Worm (Caenorhabditis elegans) whole organism, L4 larva: ENCODE measurements around the gene cutl-11.

Source experiments
- F26F4.8 ChIP-seq: fragments of 200-800 bp; sonication (Bioruptor generic); conservative IDR thresholded peaks from 2 replicates; pipeline ENCODE4 v1.3.6; 2022; ENCODE audit warnings: missing genetic modification characterization, missing compliant biosample characterization
- R02D3.7 ChIP-seq: fragments of 150-350 bp; sonication (generic microtip); optimal IDR thresholded peaks from 3 replicates; lab custom pipeline; 2014; ENCODE audit warnings: missing biosample characterization, missing genetic modification characterization
- Y48G9A.11 ChIP-seq: fragments of 200-800 bp; sonication (Bioruptor generic); IDR thresholded peaks from 2 replicates; pipeline ENCODE4 v1.3.6; 2022; ENCODE audit warnings: missing genetic modification reagents, missing genetic modification characterization, missing compliant biosample characterization
- Y75B8A.6 ChIP-seq: fragments of 200-800 bp; sonication (Bioruptor generic); IDR thresholded peaks from 2 replicates; pipeline ENCODE4 v1.3.6; 2022; ENCODE audit warnings: missing genetic modification reagents, missing genetic modification characterization, missing compliant biosample characterization
- aly-2 ChIP-seq: sonication (generic microtip); optimal IDR thresholded peaks from 2 replicates; lab custom pipeline; 2018; ENCODE audit warnings: missing biosample characterization, missing genetic modification characterization
- ceh-20 ChIP-seq: fragments of 200-800 bp; sonication (Bioruptor generic); IDR thresholded peaks from 2 replicates; pipeline ENCODE4 v1.3.6; 2022; ENCODE audit warnings: missing genetic modification reagents, missing genetic modification characterization, missing compliant biosample characterization
- ceh-28 ChIP-seq: fragments of 150-350 bp; optimal IDR thresholded peaks from 2 replicates; lab custom pipeline; 2014; ENCODE audit warnings: missing biosample characterization, missing genetic modification reagents, missing genetic modification characterization
- ceh-32 ChIP-seq: sonication (generic microtip); optimal IDR thresholded peaks from 2 replicates; lab custom pipeline; 2016; ENCODE audit warnings: mild to moderate bottlenecking, missing genetic modification characterization, missing compliant biosample characterization; ENCODE audit not compliant: poor library complexity
- ceh-62 ChIP-seq: sonication (generic microtip); optimal IDR thresholded peaks from 2 replicates; lab custom pipeline; 2017; ENCODE audit warnings: missing biosample characterization, missing genetic modification characterization
- ces-1 ChIP-seq: fragments of 150-350 bp; sonication (generic microtip); optimal IDR thresholded peaks from 4 replicates; lab custom pipeline; 2014; ENCODE audit warnings: missing biosample characterization, missing genetic modification reagents, missing genetic modification characterization
- ctbp-1 ChIP-seq: fragments of 200-800 bp; sonication (Bioruptor generic); IDR thresholded peaks from 2 replicates; pipeline ENCODE4 v1.3.6; 2022; ENCODE audit warnings: missing genetic modification reagents, missing genetic modification characterization, missing compliant biosample characterization
- daf-12 ChIP-seq: fragments of 150-350 bp; optimal IDR thresholded peaks from 2 replicates; lab custom pipeline; 2014; ENCODE audit warnings: missing biosample characterization, missing genetic modification reagents, missing genetic modification characterization
- daf-16 ChIP-seq, 3 experiments: sonication (generic microtip); optimal IDR thresholded peaks; 2 replicates each; lab custom pipeline; 2016 to 2017; ENCODE audit warnings: missing genetic modification characterization in 3 of 3, missing genetic modification reagents in 3 of 3, mild to moderate bottlenecking in 2 of 3, missing compliant biosample characterization in 2 of 3, missing biosample characterization in 1 of 3, moderate library complexity in 1 of 3
- dmd-6 ChIP-seq: fragments of 200-800 bp; sonication (Bioruptor generic); IDR thresholded peaks from 2 replicates; pipeline ENCODE4 v1.3.6; 2022; ENCODE audit warnings: missing genetic modification reagents, missing genetic modification characterization, missing compliant biosample characterization
- dmd-8 ChIP-seq: fragments of 200-800 bp; sonication (Bioruptor generic); IDR thresholded peaks from 2 replicates; pipeline ENCODE4 v1.3.6; 2022; ENCODE audit warnings: missing genetic modification characterization, missing compliant biosample characterization
- dpl-1 ChIP-seq: fragments of 150-350 bp; optimal IDR thresholded peaks from 2 replicates; lab custom pipeline; 2014; ENCODE audit warnings: missing biosample characterization, missing genetic modification reagents, missing genetic modification characterization
- dve-1 ChIP-seq: sonication (generic microtip); optimal IDR thresholded peaks from 2 replicates; lab custom pipeline; 2017; ENCODE audit warnings: antibody characterized with exemption, mild to moderate bottlenecking, missing genetic modification characterization, missing compliant biosample characterization; ENCODE audit not compliant: insufficient read depth
- fkh-10 ChIP-seq: fragments of 150-350 bp; optimal IDR thresholded peaks from 2 replicates; lab custom pipeline; 2014; ENCODE audit warnings: missing biosample characterization, missing genetic modification reagents, missing genetic modification characterization
- hif-1 ChIP-seq, 2 experiments: sonication (generic microtip); optimal IDR thresholded peaks; 2 replicates each; lab custom pipeline; 2016 to 2017; ENCODE audit warnings: missing compliant biosample characterization in 2 of 2, missing genetic modification characterization in 2 of 2, missing genetic modification reagents in 2 of 2, missing genotype in 2 of 2, mild to moderate bottlenecking in 1 of 2
- hlh-11 ChIP-seq: fragments of 200-800 bp; sonication (Bioruptor generic); optimal IDR thresholded peaks from 2 replicates; lab custom pipeline; 2018; ENCODE audit warnings: mild to moderate bottlenecking, missing genetic modification characterization, missing compliant biosample characterization
- hlh-30 ChIP-seq: sonication (generic microtip); optimal IDR thresholded peaks from 2 replicates; lab custom pipeline; 2017; ENCODE audit warnings: antibody characterized with exemption, mild to moderate bottlenecking, missing genetic modification characterization, missing compliant biosample characterization; ENCODE audit not compliant: insufficient read depth
- hmg-1.1 ChIP-seq: fragments of 200-800 bp; sonication (Bioruptor generic); IDR thresholded peaks from 2 replicates; pipeline ENCODE4 v1.3.6; 2022; ENCODE audit warnings: missing genetic modification reagents, missing genetic modification characterization, missing compliant biosample characterization
- jun-1 ChIP-seq: fragments of 150-350 bp; optimal IDR thresholded peaks from 2 replicates; lab custom pipeline; 2014; ENCODE audit warnings: missing biosample characterization, missing genetic modification reagents, missing genetic modification characterization
- lim-7 ChIP-seq: fragments of 200-800 bp; sonication (Bioruptor generic); IDR thresholded peaks from 2 replicates; pipeline ENCODE4 v1.3.6; 2022; ENCODE audit warnings: missing genetic modification characterization, missing compliant biosample characterization
- lin-13 ChIP-seq: fragments of 150-350 bp; optimal IDR thresholded peaks from 2 replicates; lab custom pipeline; 2014; ENCODE audit warnings: missing biosample characterization, missing genetic modification reagents, missing genetic modification characterization
- lsy-2 ChIP-seq, 2 experiments: fragments of 150-350 bp in 1 of 2; sonication (generic microtip) in 1 of 2; optimal IDR thresholded peaks; 2 replicates each; lab custom pipeline; 2014 to 2017; ENCODE audit warnings: missing biosample characterization in 2 of 2, missing genetic modification characterization in 2 of 2
- madf-9 ChIP-seq: fragments of 200-800 bp; sonication (Bioruptor generic); conservative IDR thresholded peaks from 2 replicates; pipeline ENCODE4 v1.3.6; 2022; ENCODE audit warnings: missing genetic modification reagents, missing genetic modification characterization, missing compliant biosample characterization
- mdl-1 ChIP-seq, 2 experiments: fragments of 150-350 bp in 1 of 2; sonication (generic microtip) in 1 of 2; optimal IDR thresholded peaks; 2 replicates each; lab custom pipeline; 2014 to 2017; ENCODE audit warnings: missing biosample characterization in 2 of 2, missing genetic modification characterization in 2 of 2
- mxl-2 ChIP-seq: fragments of 200-800 bp; sonication (Bioruptor generic); conservative IDR thresholded peaks from 2 replicates; pipeline ENCODE4 v1.3.6; 2022; ENCODE audit warnings: missing genetic modification reagents, missing genetic modification characterization, missing compliant biosample characterization
- nhr-10 ChIP-seq: fragments of 150-350 bp; optimal IDR thresholded peaks from 2 replicates; lab custom pipeline; 2014; ENCODE audit warnings: missing biosample characterization, missing genetic modification characterization
- nhr-25 ChIP-seq: sonication (generic microtip); optimal IDR thresholded peaks from 2 replicates; lab custom pipeline; 2017; ENCODE audit warnings: missing genetic modification characterization, mild to moderate bottlenecking, missing compliant biosample characterization, antibody characterized with exemption, moderate library complexity, borderline replicate concordance; ENCODE audit not compliant: insufficient read depth
- nhr-28 ChIP-seq: fragments of 150-350 bp; optimal IDR thresholded peaks from 2 replicates; lab custom pipeline; 2014; ENCODE audit warnings: missing biosample characterization, missing genetic modification characterization
- nhr-41 ChIP-seq: fragments of 200-800 bp; sonication (Bioruptor generic); IDR thresholded peaks from 2 replicates; pipeline ENCODE4 v1.3.6; 2022; ENCODE audit warnings: missing genetic modification reagents, missing genetic modification characterization, missing compliant biosample characterization
- nhr-48 ChIP-seq: sonication (generic microtip); optimal IDR thresholded peaks from 2 replicates; lab custom pipeline; 2016; ENCODE audit warnings: mild to moderate bottlenecking, missing genetic modification characterization, missing compliant biosample characterization
- nhr-76 ChIP-seq: fragments of 150-350 bp; optimal IDR thresholded peaks from 2 replicates; lab custom pipeline; 2014; ENCODE audit warnings: missing biosample characterization, missing genetic modification characterization
- nhr-77 ChIP-seq: fragments of 150-350 bp; optimal IDR thresholded peaks from 2 replicates; lab custom pipeline; 2014; ENCODE audit warnings: missing biosample characterization, missing genetic modification characterization
- pha-4 ChIP-seq, 2 experiments: fragments of 150-350 bp in 1 of 2; fragments of 200-800 bp in 1 of 2; sonication (Bioruptor generic) in 1 of 2; IDR thresholded peaks in 1 of 2; optimal IDR thresholded peaks in 1 of 2; 2 replicates each; pipeline versions ENCODE4 v1.3.6 to Lab custom; 2014 to 2022; ENCODE audit warnings: missing genetic modification characterization in 2 of 2, missing genetic modification reagents in 2 of 2, missing biosample characterization in 1 of 2, missing compliant biosample characterization in 1 of 2
- set-16 ChIP-seq: fragments of 200-800 bp; sonication (Bioruptor generic); IDR thresholded peaks from 2 replicates; pipeline ENCODE4 v1.3.6; 2022; ENCODE audit warnings: missing genetic modification reagents, missing genetic modification characterization, missing compliant biosample characterization
- snpc-4 ChIP-seq: fragments of 150-350 bp; optimal IDR thresholded peaks from 2 replicates; lab custom pipeline; 2014; ENCODE audit warnings: missing biosample characterization, missing genetic modification characterization
- spr-3 ChIP-seq: fragments of 200-800 bp; sonication (Bioruptor generic); optimal IDR thresholded peaks from 2 replicates; lab custom pipeline; 2018; ENCODE audit warnings: mild to moderate bottlenecking, missing genetic modification characterization, missing compliant biosample characterization
- tra-1 ChIP-seq: fragments of 200-800 bp; sonication (Bioruptor generic); IDR thresholded peaks from 2 replicates; pipeline ENCODE4 v1.3.6; 2022; ENCODE audit warnings: missing genetic modification reagents, missing genetic modification characterization, missing compliant biosample characterization
- unc-130 ChIP-seq: sonication (generic microtip); optimal IDR thresholded peaks from 2 replicates; lab custom pipeline; 2016; ENCODE audit warnings: missing genetic modification reagents, missing genetic modification characterization, missing compliant biosample characterization
- unc-62 ChIP-seq, 3 experiments: fragments of 150-350 bp in 1 of 3; sonication (generic microtip); optimal IDR thresholded peaks in 2 of 3; peaks in 1 of 3; 1 replicate in 1 of 3; 2 replicates in 2 of 3; lab custom pipeline; 2014 to 2017; ENCODE audit warnings: missing biosample characterization in 3 of 3, missing genetic modification characterization in 3 of 3, missing genetic modification reagents in 3 of 3, missing genotype in 1 of 3
- zip-11 ChIP-seq: fragments of 200-800 bp; sonication (Bioruptor generic); IDR thresholded peaks from 2 replicates; pipeline ENCODE4 v1.3.6; 2022; ENCODE audit warnings: missing genetic modification characterization, missing compliant biosample characterization
- ztf-11 ChIP-seq: fragments of 150-350 bp; optimal IDR thresholded peaks from 2 replicates; lab custom pipeline; 2014; ENCODE audit warnings: missing biosample characterization, missing genetic modification characterization
- ztf-7 ChIP-seq: fragments of 150-350 bp; optimal IDR thresholded peaks from 2 replicates; lab custom pipeline; 2014; ENCODE audit warnings: missing biosample characterization, missing genetic modification characterization

The cutl-11 gene

DNA sequence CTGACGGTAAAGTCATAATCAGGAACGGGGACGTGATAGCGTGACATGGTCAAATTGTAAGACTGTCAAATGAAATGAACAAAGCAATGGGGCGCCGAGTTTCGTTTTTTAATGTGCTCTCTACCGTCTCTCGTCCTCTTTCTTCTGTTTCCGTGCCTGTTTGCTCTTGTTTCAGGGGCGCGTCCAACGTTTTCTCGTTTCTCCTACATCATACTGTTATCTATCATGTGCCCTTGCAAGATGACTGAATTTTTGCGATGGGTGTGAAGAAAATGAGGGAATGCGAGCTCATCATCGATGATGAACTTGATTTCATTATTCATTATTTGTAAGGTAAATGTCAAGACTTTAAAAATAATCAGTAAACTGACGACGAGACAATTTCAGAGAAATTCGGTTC, 30.2 kb upstream of the cutl-11 start, which contains the start of gene T04F8.7 (continued):
- TF ChIP-seq ztf-11 (tag; lab: Kevin White, UChicago) (no peak), nhr-25 (tag; lab: Kevin White, UChicago) (no peak), ceh-62 (no peak), nhr-48 (tag; lab: Kevin White, UChicago) (peak; percentile 38), dpl-1 (GFP tag; lab: Kevin White, UChicago) (no peak), aly-2 (no peak), dmd-8 (GFP tag; lab: Robert Waterston, UW) (no peak), dmd-6 (peak; percentile 88), lim-7 (GFP tag; lab: Robert Waterston, UW) (no peak), ctbp-1 (GFP tag; lab: Robert Waterston, UW) (no peak), nhr-28 (tag; lab: Kevin White, UChicago) (peak; percentile 66), nhr-76 (tag; lab: Kevin White, UChicago) (no peak), daf-12 (tag; lab: Kevin White, UChicago) (no peak), set-16 (no peak), snpc-4 (tag; lab: Kevin White, UChicago) (no peak), fkh-10 (no peak), nhr-41 (GFP tag; lab: Robert Waterston, UW) (0 out of 2 replicates have a peak, but pooled peaks have one; percentile 13), madf-9 (GFP tag; lab: Robert Waterston, UW) (no peak), dve-1 (peak; percentile 75), mdl-1 (tag; optimal IDR thresholded peaks at IDR 0.05; lab: Kevin White, UChicago) (no peak), Y48G9A.11 (GFP tag; lab: Robert Waterston, UW) (no peak), pha-4 (GFP tag; IDR thresholded peaks at IDR 0.05; lab: Robert Waterston, UW) (no peak), pha-4 (tag; optimal IDR thresholded peaks at IDR 0.05; lab: Kevin White, UChicago) (no peak), mxl-2 (GFP tag; lab: Robert Waterston, UW) (no peak), jun-1 (tag; lab: Kevin White, UChicago) (no peak), lsy-2 (tag; optimal IDR thresholded peaks at IDR 0.05; lab: Kevin White, UChicago) (no peak), nhr-77 (tag; lab: Kevin White, UChicago) (peak; percentile 13), nhr-10 (tag; lab: Kevin White, UChicago) (no peak), zip-11 (GFP tag; lab: Robert Waterston, UW) (no peak), unc-130 (no peak)

DNA sequence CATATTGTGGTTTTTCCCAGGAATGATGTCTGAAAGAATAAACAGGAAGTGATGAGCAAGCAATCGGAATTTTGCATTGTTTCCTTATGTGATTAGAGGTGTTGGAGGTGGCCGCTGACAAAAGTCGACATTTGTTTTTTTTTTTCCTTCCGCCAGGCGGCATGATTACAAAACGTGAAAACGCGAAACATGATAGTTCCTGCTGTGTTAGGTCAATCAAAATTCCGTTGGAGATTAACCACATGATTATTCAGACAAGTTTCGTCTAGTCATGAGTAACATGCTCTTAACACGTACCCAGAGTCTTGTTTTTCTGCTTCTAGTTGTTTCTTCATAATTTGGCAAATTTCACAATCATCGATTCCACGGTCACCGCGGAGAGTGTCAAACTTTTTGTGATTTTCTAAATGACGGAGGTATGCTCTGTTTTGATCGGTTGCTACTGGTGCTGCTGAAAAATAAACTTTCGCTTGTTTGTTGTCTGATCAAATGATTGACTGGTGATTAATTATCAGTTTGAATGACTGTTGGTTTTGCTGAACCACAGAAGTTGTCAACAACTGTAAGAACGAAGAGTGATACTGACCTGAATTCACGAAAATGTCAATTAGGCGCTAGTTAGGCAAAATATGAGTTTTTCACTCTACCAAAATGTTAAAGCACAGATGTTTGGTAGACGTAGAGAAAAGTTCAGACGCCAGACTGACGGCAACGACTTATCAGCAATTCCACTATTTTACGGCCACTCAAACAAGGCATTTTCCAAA, 28.7 kb upstream of the cutl-11 start:
- no peak for TF ChIP-seq ztf-7 (tag; lab: Kevin White, UChicago)
- TF ChIP-seq hif-1 (tag; optimal IDR thresholded peaks at IDR 0.05; lab: Kevin White, UChicago): peak in 1 of 2 experiments; percentile 18
- no peak for TF ChIP-seq R02D3.7 (tag; lab: Kevin White, UChicago)
- peak; percentile 26 for TF ChIP-seq dve-1
- no peak for TF ChIP-seq mxl-2 (GFP tag; lab: Robert Waterston, UW)
- no peak for TF ChIP-seq nhr-41 (GFP tag; lab: Robert Waterston, UW)
- no peak for TF ChIP-seq ceh-20 (GFP tag; lab: Robert Waterston, UW)
- peak; percentile 67; the same call in 1 of the 2 replicates for TF ChIP-seq tra-1 (GFP tag; lab: Robert Waterston, UW)
- TF ChIP-seq nhr-48 (tag; lab: Kevin White, UChicago): peak; percentile 29
- TF ChIP-seq snpc-4 (tag; lab: Kevin White, UChicago): no peak
- no peak for TF ChIP-seq set-16
- TF ChIP-seq dmd-6: peak; percentile 93
- peak; percentile 33 for TF ChIP-seq hlh-30 (tag; lab: Kevin White, UChicago)
- TF ChIP-seq ceh-32: no peak
- TF ChIP-seq lin-13 (GFP tag; lab: Kevin White, UChicago): no peak
- peak in 1 of 2 experiments; percentile 97 for TF ChIP-seq unc-62 (GFP tag; optimal IDR thresholded peaks at IDR 0.05 in 1 of 2; lab: Kevin White, UChicago)
- TF ChIP-seq unc-62 (tag; optimal IDR thresholded peaks at IDR 0.05; lab: Kevin White, UChicago): no peak
- TF ChIP-seq spr-3 (GFP tag; lab: Kevin White, UChicago): no peak
- no peak for TF ChIP-seq dmd-8 (GFP tag; lab: Robert Waterston, UW)
- TF ChIP-seq hlh-11: peak; percentile 49
- no peak for TF ChIP-seq ces-1 (GFP tag; lab: Kevin White, UChicago)
- TF ChIP-seq hmg-1.1 (GFP tag; lab: Robert Waterston, UW): no peak
- TF ChIP-seq Y75B8A.6 (GFP tag; lab: Robert Waterston, UW): no peak
- no peak for TF ChIP-seq F26F4.8 (GFP tag; lab: Robert Waterston, UW)
- TF ChIP-seq daf-16 (GFP tag; optimal IDR thresholded peaks at IDR 0.05; lab: Kevin White, UChicago): peak in 1 of 2 experiments; percentile 59
- peak; percentile 87 for TF ChIP-seq daf-16 (tag; optimal IDR thresholded peaks at IDR 0.05; lab: Kevin White, UChicago)
- TF ChIP-seq ceh-28 (tag; lab: Kevin White, UChicago): no peak
